Worm (Caenorhabditis elegans) whole organism, early embryonic: ENCODE measurements around the gene R151.2.

ENCODE experiments used
- F13C5.2 ChIP-seq: sonication (generic microtip); optimal IDR thresholded peaks from 2 replicates; lab custom pipeline; 2017; ENCODE audit warnings: mild to moderate bottlenecking, missing genetic modification characterization, inconsistent platforms, missing compliant biosample characterization
- ama-1 ChIP-seq: fragments of 150-350 bp; optimal IDR thresholded peaks from 2 replicates; lab custom pipeline; 2014
- ceh-13 ChIP-seq: fragments of 200-800 bp; sonication (Bioruptor generic); optimal IDR thresholded peaks from 2 replicates; lab custom pipeline; 2018; ENCODE audit warnings: mild to moderate bottlenecking, missing genetic modification characterization, missing compliant biosample characterization
- ceh-36 ChIP-seq: sonication (generic microtip); optimal IDR thresholded peaks from 2 replicates; lab custom pipeline; 2016; ENCODE audit warnings: missing genetic modification characterization, inconsistent platforms, missing compliant biosample characterization
- ets-7 ChIP-seq: sonication (generic microtip); optimal IDR thresholded peaks from 2 replicates; lab custom pipeline; 2016; ENCODE audit warnings: missing genotype, missing genetic modification characterization, missing compliant biosample characterization
- hmbx-1 ChIP-seq: sonication (generic microtip); optimal IDR thresholded peaks from 2 replicates; lab custom pipeline; 2016; ENCODE audit warnings: mild to moderate bottlenecking, missing genetic modification characterization, missing compliant biosample characterization
- hnd-1 ChIP-seq: sonication (generic microtip); optimal IDR thresholded peaks from 2 replicates; lab custom pipeline; 2016; ENCODE audit warnings: missing genetic modification characterization, missing compliant biosample characterization
- tbx-37 ChIP-seq: fragments of 200-800 bp; sonication (Bioruptor generic); conservative IDR thresholded peaks from 2 replicates; pipeline ENCODE4 v1.3.6; 2022; ENCODE audit warnings: missing genetic modification reagents, missing genetic modification characterization, missing compliant biosample characterization
- tra-4 ChIP-seq: sonication (generic microtip); optimal IDR thresholded peaks from 2 replicates; lab custom pipeline; 2017; ENCODE audit warnings: missing genetic modification characterization, missing compliant biosample characterization

DNA sequence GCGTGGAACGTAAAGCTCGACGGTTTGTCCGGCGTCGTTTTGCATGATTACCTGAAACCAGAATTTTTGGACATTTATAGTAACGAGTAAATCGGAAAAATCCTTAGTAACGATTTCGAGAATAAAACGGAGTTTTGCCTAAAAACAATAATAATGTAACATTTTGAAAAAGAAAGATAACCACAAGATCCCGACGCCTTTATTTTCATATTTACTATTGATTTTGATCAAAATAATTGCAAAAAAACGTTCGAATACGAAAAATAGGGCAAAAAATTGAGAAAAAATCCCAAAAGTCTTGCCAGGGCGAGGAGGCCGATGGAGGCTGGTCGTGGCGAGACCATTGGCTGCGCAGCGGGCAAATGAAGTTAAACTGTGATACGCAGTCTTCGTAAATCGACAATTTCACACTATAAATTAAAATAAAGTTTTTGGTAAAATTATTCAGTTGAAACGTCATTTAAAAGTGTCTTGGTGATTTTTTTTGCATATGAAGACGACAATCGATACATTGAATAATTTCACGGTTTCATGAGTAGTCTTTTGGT lies 20.1 kb upstream of the R151.2 start, which contains the start of gene rps-21:
- TF ChIP-seq ama-1 (lab: Kevin White, UChicago) (no peak), ets-7 (no peak), hnd-1 (tag; lab: Kevin White, UChicago) (no peak), ceh-36 (no peak), hmbx-1 (tag; lab: Kevin White, UChicago) (no peak), ceh-13 (GFP tag; lab: Kevin White, UChicago) (no peak), tra-4 (no peak), F13C5.2 (tag; lab: Kevin White, UChicago) (peak; percentile 47), tbx-37 (no peak; the same call in 1 of the 2 replicates)
